Worm (Caenorhabditis elegans) whole organism, late embryonic: Measurements from ENCODE around the gene nhr-120.

Source experiments
- C08G9.2 ChIP-seq: sonication (generic microtip); optimal IDR thresholded peaks from 2 replicates; lab custom pipeline; 2016; ENCODE audit warnings: mild to moderate bottlenecking, missing genetic modification characterization, moderate library complexity, missing compliant biosample characterization
- F13H6.1 ChIP-seq: sonication (generic microtip); optimal IDR thresholded peaks from 2 replicates; lab custom pipeline; 2016; ENCODE audit warnings: missing genetic modification characterization, missing compliant biosample characterization
- K09A11.1 ChIP-seq: sonication (generic microtip); optimal IDR thresholded peaks from 2 replicates; lab custom pipeline; 2017; ENCODE audit warnings: antibody characterized with exemption, mild to moderate bottlenecking, missing genetic modification characterization, missing compliant biosample characterization; ENCODE audit not compliant: insufficient read depth
- Y22D7AL.16 ChIP-seq: sonication (generic microtip); optimal IDR thresholded peaks from 2 replicates; lab custom pipeline; 2016; ENCODE audit warnings: missing genetic modification characterization, missing compliant biosample characterization
- ahr-1 ChIP-seq: sonication (generic microtip); optimal IDR thresholded peaks from 2 replicates; lab custom pipeline; 2016; ENCODE audit warnings: missing genetic modification characterization, missing compliant biosample characterization
- ama-1 ChIP-seq: fragments of 150-350 bp; optimal IDR thresholded peaks from 2 replicates; lab custom pipeline; 2014
- ceh-18 ChIP-seq: sonication (generic microtip); optimal IDR thresholded peaks from 2 replicates; lab custom pipeline; 2016; ENCODE audit warnings: missing genetic modification characterization, missing compliant biosample characterization
- ceh-2 ChIP-seq: sonication (generic microtip); optimal IDR thresholded peaks from 2 replicates; lab custom pipeline; 2016; ENCODE audit warnings: missing genotype, missing genetic modification characterization, missing compliant biosample characterization
- ceh-24 ChIP-seq: sonication (generic microtip); optimal IDR thresholded peaks from 2 replicates; lab custom pipeline; 2016; ENCODE audit warnings: mild to moderate bottlenecking, missing genetic modification characterization, missing compliant biosample characterization
- ceh-34 ChIP-seq: sonication (generic microtip); optimal IDR thresholded peaks from 2 replicates; lab custom pipeline; 2016; ENCODE audit warnings: mild to moderate bottlenecking, missing genetic modification characterization, missing compliant biosample characterization
- ceh-48 ChIP-seq: sonication (generic microtip); optimal IDR thresholded peaks from 2 replicates; lab custom pipeline; 2016; ENCODE audit warnings: missing genetic modification characterization, inconsistent platforms, missing compliant biosample characterization
- ceh-9 ChIP-seq: sonication (generic microtip); optimal IDR thresholded peaks from 2 replicates; lab custom pipeline; 2016; ENCODE audit warnings: mild to moderate bottlenecking, missing genetic modification characterization, inconsistent platforms, missing compliant biosample characterization
- che-1 ChIP-seq: sonication (generic microtip); optimal IDR thresholded peaks from 2 replicates; lab custom pipeline; 2016; ENCODE audit warnings: mild to moderate bottlenecking, missing genetic modification characterization, missing compliant biosample characterization
- dmd-4 ChIP-seq: sonication (generic microtip); optimal IDR thresholded peaks from 2 replicates; lab custom pipeline; 2016; ENCODE audit warnings: borderline replicate concordance, missing genetic modification characterization, missing compliant biosample characterization
- dve-1 ChIP-seq: sonication (generic microtip); optimal IDR thresholded peaks from 2 replicates; lab custom pipeline; 2017; ENCODE audit warnings: antibody characterized with exemption, mild to moderate bottlenecking, missing genetic modification characterization, missing compliant biosample characterization
- elt-2 ChIP-seq: sonication (generic microtip); optimal IDR thresholded peaks from 2 replicates; lab custom pipeline; 2016; ENCODE audit warnings: missing genetic modification reagents, missing genetic modification characterization, missing compliant biosample characterization
- elt-4 ChIP-seq: sonication (generic microtip); optimal IDR thresholded peaks from 2 replicates; lab custom pipeline; 2016; ENCODE audit warnings: missing genetic modification characterization, missing compliant biosample characterization
- ets-4 ChIP-seq: sonication (generic microtip); optimal IDR thresholded peaks from 2 replicates; lab custom pipeline; 2016; ENCODE audit warnings: missing genetic modification characterization, missing compliant biosample characterization
- eyg-1 ChIP-seq: sonication (generic microtip); optimal IDR thresholded peaks from 2 replicates; lab custom pipeline; 2016; ENCODE audit warnings: missing genotype, missing genetic modification characterization, missing compliant biosample characterization
- fkh-10 ChIP-seq: fragments of 150-350 bp; optimal IDR thresholded peaks from 2 replicates; lab custom pipeline; 2014; ENCODE audit warnings: missing biosample characterization, missing genetic modification reagents, missing genetic modification characterization
- gmeb-2 ChIP-seq: sonication (generic microtip); optimal IDR thresholded peaks from 2 replicates; lab custom pipeline; 2016; ENCODE audit warnings: missing genetic modification characterization, inconsistent platforms, missing compliant biosample characterization
- hlh-13 ChIP-seq: fragments of 200-800 bp; sonication (Bioruptor generic); optimal IDR thresholded peaks from 2 replicates; lab custom pipeline; 2018; ENCODE audit warnings: mild to moderate bottlenecking, missing genetic modification characterization, missing compliant biosample characterization
- hlh-15 ChIP-seq: sonication (generic microtip); optimal IDR thresholded peaks from 2 replicates; lab custom pipeline; 2016; ENCODE audit warnings: missing genetic modification characterization, missing compliant biosample characterization
- hlh-6 ChIP-seq: sonication (generic microtip); optimal IDR thresholded peaks from 2 replicates; lab custom pipeline; 2016; ENCODE audit warnings: missing genotype, missing genetic modification characterization, missing compliant biosample characterization
- hlh-8 ChIP-seq: sonication (generic microtip); optimal IDR thresholded peaks from 2 replicates; lab custom pipeline; 2016; ENCODE audit warnings: missing genotype, missing genetic modification characterization, missing compliant biosample characterization
- lim-6 ChIP-seq: sonication (generic microtip); optimal IDR thresholded peaks from 2 replicates; lab custom pipeline; 2016; ENCODE audit warnings: missing genetic modification characterization, missing compliant biosample characterization
- lin-11 ChIP-seq: fragments of 200-800 bp; sonication (Bioruptor generic); optimal IDR thresholded peaks from 2 replicates; lab custom pipeline; 2018; ENCODE audit warnings: mild to moderate bottlenecking, missing genetic modification characterization, missing compliant biosample characterization
- madf-2 ChIP-seq: sonication (generic microtip); optimal IDR thresholded peaks from 2 replicates; lab custom pipeline; 2017; ENCODE audit warnings: missing genetic modification characterization, missing compliant biosample characterization
- nhr-11 ChIP-seq: fragments of 150-350 bp; optimal IDR thresholded peaks from 2 replicates; lab custom pipeline; 2014; ENCODE audit warnings: missing biosample characterization, missing genetic modification characterization
- npax-4 ChIP-seq: sonication (generic microtip); optimal IDR thresholded peaks from 2 replicates; lab custom pipeline; 2016; ENCODE audit warnings: missing genetic modification characterization, missing compliant biosample characterization
- pag-3 ChIP-seq: sonication (generic microtip); optimal IDR thresholded peaks from 2 replicates; lab custom pipeline; 2016; ENCODE audit warnings: missing compliant biosample characterization, missing genetic modification characterization, borderline replicate concordance
- pat-9 ChIP-seq: fragments of 200-800 bp; sonication (Bioruptor generic); optimal IDR thresholded peaks from 2 replicates; lab custom pipeline; 2018; ENCODE audit warnings: mild to moderate bottlenecking, missing genetic modification characterization, moderate library complexity, missing compliant biosample characterization
- pqm-1 ChIP-seq: sonication (generic microtip); optimal IDR thresholded peaks from 2 replicates; lab custom pipeline; 2016; ENCODE audit warnings: missing genetic modification characterization, missing compliant biosample characterization
- pros-1 ChIP-seq: fragments of 150-350 bp; optimal IDR thresholded peaks from 2 replicates; lab custom pipeline; 2014; ENCODE audit warnings: missing biosample characterization, missing genetic modification reagents, missing genetic modification characterization
- sdc-2 ChIP-seq: sonication (generic microtip); optimal IDR thresholded peaks from 2 replicates; lab custom pipeline; 2016; ENCODE audit warnings: missing genotype, missing genetic modification characterization, missing compliant biosample characterization
- sox-4 ChIP-seq: sonication (generic microtip); optimal IDR thresholded peaks from 2 replicates; lab custom pipeline; 2017; ENCODE audit warnings: mild to moderate bottlenecking, missing genetic modification characterization, inconsistent platforms, missing compliant biosample characterization
- tbx-7 ChIP-seq: sonication (generic microtip); optimal IDR thresholded peaks from 2 replicates; lab custom pipeline; 2016; ENCODE audit warnings: missing genotype, missing genetic modification characterization, missing compliant biosample characterization
- ttx-3 ChIP-seq: sonication (generic microtip); optimal IDR thresholded peaks from 2 replicates; lab custom pipeline; 2016; ENCODE audit warnings: missing genetic modification reagents, missing genetic modification characterization, missing compliant biosample characterization
- unc-3 ChIP-seq, 2 experiments: fragments of 200-800 bp in 1 of 2; sonication (Bioruptor generic) in 1 of 2; sonication (generic microtip) in 1 of 2; conservative IDR thresholded peaks in 1 of 2; optimal IDR thresholded peaks in 1 of 2; 2 replicates each; pipeline versions ENCODE4 v1.3.6 to Lab custom; 2016 to 2022; ENCODE audit warnings: missing compliant biosample characterization in 2 of 2, missing genetic modification characterization in 2 of 2, missing genetic modification reagents in 1 of 2
- unc-42 ChIP-seq: sonication (generic microtip); optimal IDR thresholded peaks from 2 replicates; lab custom pipeline; 2016; ENCODE audit warnings: missing genotype, missing genetic modification characterization, missing compliant biosample characterization
- unc-55 ChIP-seq: sonication (generic microtip); optimal IDR thresholded peaks from 2 replicates; lab custom pipeline; 2017; ENCODE audit warnings: missing biosample characterization, missing genetic modification reagents, missing genetic modification characterization
- zip-5 ChIP-seq: sonication (generic microtip); optimal IDR thresholded peaks from 2 replicates; lab custom pipeline; 2016; ENCODE audit warnings: missing genetic modification characterization, missing compliant biosample characterization
- ztf-16 ChIP-seq: sonication (generic microtip); optimal IDR thresholded peaks from 2 replicates; lab custom pipeline; 2017; ENCODE audit warnings: missing genetic modification characterization, missing compliant biosample characterization

The nhr-120 gene

DNA sequence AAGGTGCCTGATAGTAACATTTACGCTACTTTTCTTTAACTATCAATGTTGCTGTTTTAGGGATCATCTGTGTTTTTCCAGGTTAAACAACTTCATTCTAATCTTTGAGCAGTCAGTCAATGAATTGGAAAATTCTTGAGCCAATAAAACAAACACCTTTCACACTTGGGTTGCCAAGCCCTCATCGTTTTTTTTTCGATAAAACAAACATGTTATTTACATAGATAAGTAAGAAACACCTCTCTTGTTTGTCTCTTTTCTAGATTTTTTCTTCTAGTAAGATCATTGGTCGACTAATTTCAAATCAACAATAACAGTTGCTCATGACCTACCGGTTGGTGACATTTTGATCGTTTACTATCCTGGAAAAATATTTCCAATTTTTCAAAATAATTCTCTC lies 38.5 kb downstream of the nhr-120 start:
- no peak for TF ChIP-seq fkh-10 (GFP tag; lab: Kevin White, UChicago)
- no peak for TF ChIP-seq madf-2 (tag; lab: Kevin White, UChicago)
- TF ChIP-seq pqm-1: no peak
- no peak for TF ChIP-seq ets-4 (tag; lab: Kevin White, UChicago)
- no peak for TF ChIP-seq ahr-1 (tag; lab: Kevin White, UChicago)
- TF ChIP-seq lim-6 (tag; lab: Kevin White, UChicago): no peak
- no peak for TF ChIP-seq che-1 (tag; lab: Kevin White, UChicago)
- no peak for TF ChIP-seq npax-4 (tag; lab: Kevin White, UChicago)
- no peak for TF ChIP-seq F13H6.1 (tag; lab: Kevin White, UChicago)

ce11 chrX:6598732-6599131 lies 41.7 kb downstream of the nhr-120 start, which contains the start of gene hic-1:
Gene hic-1 (minus strand): TSS chrX:6598832.
- TF ChIP-seq ceh-18 (tag; lab: Kevin White, UChicago): no peak
- TF ChIP-seq unc-3 (GFP tag; conservative IDR thresholded peaks at IDR 0.05; lab: Robert Waterston, UW): no peak
- TF ChIP-seq unc-3 (tag; optimal IDR thresholded peaks at IDR 0.05; lab: Kevin White, UChicago): no peak
- no peak for TF ChIP-seq Y22D7AL.16
- TF ChIP-seq che-1 (tag; lab: Kevin White, UChicago): no peak
- no peak for TF ChIP-seq tbx-7 (tag; lab: Kevin White, UChicago)
- TF ChIP-seq pag-3 (tag; lab: Kevin White, UChicago): no peak
- TF ChIP-seq hlh-6 (tag; lab: Kevin White, UChicago): no peak
- TF ChIP-seq, all 69 proteins: peak for 0

DNA sequence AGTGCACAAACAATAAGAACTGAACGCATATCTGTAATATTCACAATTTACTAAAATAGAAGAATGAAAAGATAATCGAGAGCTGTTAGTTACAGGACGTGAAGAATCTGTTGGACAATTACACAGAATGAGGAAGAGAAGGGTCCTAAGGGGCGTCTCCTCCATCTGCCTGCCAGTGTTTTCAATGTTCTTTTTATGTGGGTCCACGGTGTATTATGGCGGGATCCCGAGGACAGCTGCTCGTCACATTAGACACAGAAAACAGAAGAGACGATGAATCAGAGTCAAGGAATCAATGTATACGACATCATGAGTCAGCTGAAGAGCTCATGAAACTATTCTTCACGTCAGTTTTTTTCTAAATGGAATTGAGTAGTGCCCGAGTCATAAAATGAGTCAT lies 43.3 kb downstream of the nhr-120 start, which contains the start of gene ttr-6:
ttr-6 (minus strand) TSS at position 33 of the 400 bp plus-strand sequence.
- TF ChIP-seq hlh-8 (tag; lab: Kevin White, UChicago) (peak; percentile 8), lin-11 (tag; lab: Kevin White, UChicago) (no peak), unc-55 (GFP tag; lab: Kevin White, UChicago) (peak; percentile 47), elt-2 (tag; lab: Kevin White, UChicago) (no peak), npax-4 (tag; lab: Kevin White, UChicago) (no peak), ets-4 (tag; lab: Kevin White, UChicago) (no peak), pros-1 (tag; lab: Kevin White, UChicago) (no peak), ceh-34 (tag; lab: Kevin White, UChicago) (no peak), hlh-15 (tag; lab: Kevin White, UChicago) (no peak), eyg-1 (tag; lab: Kevin White, UChicago) (no peak), unc-3 (GFP tag; conservative IDR thresholded peaks at IDR 0.05; lab: Robert Waterston, UW) (no peak), unc-3 (tag; optimal IDR thresholded peaks at IDR 0.05; lab: Kevin White, UChicago) (no peak), pat-9 (tag; lab: Kevin White, UChicago) (no peak), ama-1 (lab: Kevin White, UChicago) (no peak), sox-4 (no peak), dve-1 (tag; lab: Kevin White, UChicago) (no peak)

- TF ChIP-seq K09A11.1 (tag; lab: Kevin White, UChicago) (peak; percentile 73), ztf-16 (peak; percentile 77), ahr-1 (tag; lab: Kevin White, UChicago) (peak; percentile 64), ceh-24 (tag; lab: Kevin White, UChicago) (peak; percentile 67), tbx-7 (tag; lab: Kevin White, UChicago) (peak; percentile 31), hlh-13 (GFP tag; lab: Kevin White, UChicago) (peak; percentile 83), pros-1 (tag; lab: Kevin White, UChicago) (no peak), dmd-4 (peak; percentile 87), ceh-18 (tag; lab: Kevin White, UChicago) (peak; percentile 81), lim-6 (tag; lab: Kevin White, UChicago) (peak; percentile 73), C08G9.2 (tag; lab: Kevin White, UChicago) (peak; percentile 77), ttx-3 (tag; lab: Kevin White, UChicago) (peak; percentile 87), unc-42 (tag; lab: Kevin White, UChicago) (peak; percentile 57), elt-4 (tag; lab: Kevin White, UChicago) (no peak), ceh-2 (tag; lab: Kevin White, UChicago) (peak; percentile 79), sdc-2 (tag; lab: Kevin White, UChicago) (peak; percentile 88), lin-11 (tag; lab: Kevin White, UChicago) (peak; percentile 81), unc-55 (GFP tag; lab: Kevin White, UChicago) (no peak), nhr-11 (tag; lab: Kevin White, UChicago) (no peak), madf-2 (tag; lab: Kevin White, UChicago) (peak; percentile 85), zip-5 (tag; lab: Kevin White, UChicago) (peak; percentile 60), ceh-9 (tag; lab: Kevin White, UChicago) (peak; percentile 61), hlh-6 (tag; lab: Kevin White, UChicago) (peak; percentile 94), gmeb-2 (peak; percentile 89), pat-9 (tag; lab: Kevin White, UChicago) (peak; percentile 85), pag-3 (tag; lab: Kevin White, UChicago) (peak; percentile 58), ceh-48 (tag; lab: Kevin White, UChicago) (peak; percentile 80)
These were observed 47.1 kb downstream of the nhr-120 start for ce11 chrX:6593178-6593786.
